Fruit fly (Drosophila melanogaster) whole organism, embryonic: ENCODE measurements around the gene Awh.

Experiments used
- Awh ChIP-seq: fragments of 200-800 bp; sonication (Bioruptor generic); IDR thresholded peaks from 2 replicates; pipeline ENCODE4, ENCODE4 v1.3.6; 2022; ENCODE audit warnings: missing biosample characterization, missing genetic modification characterization
- CG12219 ChIP-seq: fragments of 200-800 bp; sonication (Bioruptor generic); optimal IDR thresholded peaks from 3 replicates; lab custom pipeline; 2018; ENCODE audit warnings: missing biosample characterization, mild to moderate bottlenecking, missing genetic modification characterization
- CG12391 ChIP-seq: fragments of 200-800 bp; sonication (Bioruptor generic); optimal IDR thresholded peaks from 3 replicates; lab custom pipeline; 2018; ENCODE audit warnings: missing biosample characterization, mild to moderate bottlenecking, missing genetic modification characterization, moderate library complexity
- CG13287 ChIP-seq: fragments of 200-800 bp; sonication (Bioruptor generic); IDR thresholded peaks from 2 replicates; pipeline ENCODE4 v1.3.6; 2022; ENCODE audit warnings: missing biosample characterization, missing genetic modification characterization; ENCODE audit not compliant: partially characterized antibody
- CG14014 ChIP-seq: fragments of 200-800 bp; sonication (Bioruptor generic); IDR thresholded peaks from 2 replicates; pipeline ENCODE4 v1.3.6; 2022; ENCODE audit warnings: missing biosample characterization, missing genetic modification characterization
- CG14965 ChIP-seq: fragments of 200-800 bp; sonication (Bioruptor generic); optimal IDR thresholded peaks from 2 replicates; lab custom pipeline; 2016; ENCODE audit warnings: missing biosample characterization, missing genetic modification characterization, borderline replicate concordance
- CG15514 ChIP-seq: fragments of 200-800 bp; sonication (Bioruptor generic); optimal IDR thresholded peaks from 3 replicates; lab custom pipeline; 2017; ENCODE audit warnings: missing biosample characterization, missing genetic modification characterization, mild to moderate bottlenecking, moderate library complexity, missing genetic modification reagents
- CG15601 ChIP-seq: fragments of 200-800 bp; sonication (Bioruptor generic); optimal IDR thresholded peaks from 3 replicates; lab custom pipeline; 2019; ENCODE audit warnings: missing biosample characterization, mild to moderate bottlenecking, missing genetic modification characterization, moderate library complexity
- CG18262 ChIP-seq: fragments of 200-800 bp; optimal IDR thresholded peaks from 3 replicates; lab custom pipeline; 2019; ENCODE audit warnings: missing biosample characterization, mild to moderate bottlenecking, missing genetic modification characterization, moderate library complexity
- CG1832 ChIP-seq: fragments of 200-800 bp; sonication (Bioruptor generic); optimal IDR thresholded peaks from 2 replicates; lab custom pipeline; 2017; ENCODE audit warnings: missing biosample characterization, mild to moderate bottlenecking, missing genetic modification characterization, inconsistent platforms
- CG2116 ChIP-seq: fragments of 200-800 bp; sonication (Bioruptor generic); optimal IDR thresholded peaks from 3 replicates; lab custom pipeline; 2018; ENCODE audit warnings: missing biosample characterization, mild to moderate bottlenecking, missing genetic modification characterization
- CG30431 ChIP-seq: fragments of 200-800 bp; sonication (Bioruptor generic); optimal IDR thresholded peaks from 2 replicates; lab custom pipeline; 2017; ENCODE audit warnings: missing biosample characterization, missing genetic modification characterization
- CG3281 ChIP-seq: fragments of 200-800 bp; sonication (Bioruptor generic); optimal IDR thresholded peaks from 3 replicates; lab custom pipeline; 2017; ENCODE audit warnings: missing biosample characterization, mild to moderate bottlenecking, missing genetic modification characterization
- CG4360 ChIP-seq: fragments of 200-800 bp; sonication (Bioruptor generic); IDR thresholded peaks from 2 replicates; pipeline ENCODE4 v1.3.6; 2022; ENCODE audit warnings: missing biosample characterization, missing genetic modification characterization
- CG6272 ChIP-seq: fragments of 200-800 bp; sonication (Bioruptor generic); IDR thresholded peaks from 2 replicates; pipeline ENCODE4 v1.3.6; 2022; ENCODE audit warnings: missing biosample characterization, missing genetic modification characterization
- CG9437 ChIP-seq: fragments of 200-800 bp; sonication (Bioruptor generic); optimal IDR thresholded peaks from 2 replicates; lab custom pipeline; 2018; ENCODE audit warnings: missing biosample characterization, mild to moderate bottlenecking, missing genetic modification characterization
- CHES-1-like ChIP-seq: fragments of 200-800 bp; sonication (Bioruptor generic); optimal IDR thresholded peaks from 2 replicates; lab custom pipeline; 2016; ENCODE audit warnings: missing biosample characterization, missing genetic modification characterization
- Dbx ChIP-seq: fragments of 200-800 bp; sonication (Bioruptor generic); IDR thresholded peaks from 3 replicates; pipeline ENCODE4 v1.3.6; 2022; ENCODE audit warnings: missing biosample characterization, missing genetic modification characterization
- Doc3 ChIP-seq: fragments of 200-800 bp; sonication (Bioruptor generic); IDR thresholded peaks from 3 replicates; pipeline ENCODE4 v1.3.6; 2022; ENCODE audit warnings: missing biosample characterization, missing genetic modification characterization; ENCODE audit not compliant: partially characterized antibody
- ERR ChIP-seq: fragments of 200-800 bp; sonication (Bioruptor generic); optimal IDR thresholded peaks from 2 replicates; lab custom pipeline; 2016; ENCODE audit warnings: missing biosample characterization, missing genetic modification characterization
- HLH4C ChIP-seq: fragments of 200-800 bp; sonication (Bioruptor generic); IDR thresholded peaks from 3 replicates; pipeline ENCODE4 v1.3.6; 2022; ENCODE audit warnings: missing biosample characterization, missing genetic modification characterization; ENCODE audit not compliant: partially characterized antibody
- Hey ChIP-seq: fragments of 200-800 bp; sonication (Bioruptor generic); optimal IDR thresholded peaks from 3 replicates; lab custom pipeline; 2018; ENCODE audit warnings: missing biosample characterization, mild to moderate bottlenecking, missing genetic modification characterization
- Hsf ChIP-seq: fragments of 200-800 bp; sonication (Bioruptor generic); optimal IDR thresholded peaks from 3 replicates; lab custom pipeline; 2016; ENCODE audit warnings: missing biosample characterization, missing genetic modification characterization
- NFAT ChIP-seq: fragments of 200-800 bp; sonication (Bioruptor generic); IDR thresholded peaks from 2 replicates; pipeline ENCODE4 v1.3.6; 2022; ENCODE audit warnings: missing biosample characterization, missing genetic modification characterization
- NfI ChIP-seq: fragments of 200-800 bp; sonication (Bioruptor generic); optimal IDR thresholded peaks from 3 replicates; lab custom pipeline; 2018; ENCODE audit warnings: missing biosample characterization, mild to moderate bottlenecking, missing genetic modification characterization, moderate library complexity
- Pdp1 ChIP-seq, 2 experiments: fragments of 200-800 bp; sonication (Bioruptor generic); optimal IDR thresholded peaks; 3 replicates each; lab custom pipeline; 2016; ENCODE audit warnings: missing biosample characterization in 2 of 2, missing genetic modification characterization in 2 of 2, mild to moderate bottlenecking in 1 of 2, moderate library complexity in 1 of 2
- Stat92E ChIP-seq, 3 experiments: fragments of >200 bp in 2 of 3; fragments of 200-800 bp in 1 of 3; sonication (Bioruptor generic) in 1 of 3; optimal IDR thresholded peaks; 2 replicates each; lab custom pipeline; 2017 to 2019; ENCODE audit warnings: missing biosample characterization in 3 of 3, missing genetic modification characterization in 3 of 3, mild to moderate bottlenecking in 1 of 3, moderate library complexity in 1 of 3
- Xbp1 ChIP-seq: fragments of 200-800 bp; sonication (Bioruptor generic); optimal IDR thresholded peaks from 3 replicates; lab custom pipeline; 2016; ENCODE audit warnings: missing biosample characterization, mild to moderate bottlenecking, missing genetic modification characterization
- ap ChIP-seq: fragments of 200-800 bp; sonication (Bioruptor generic); IDR thresholded peaks from 2 replicates; pipeline ENCODE4 v1.3.6; 2022; ENCODE audit warnings: missing biosample characterization, missing genetic modification characterization
- cg ChIP-seq: fragments of 200-800 bp; sonication (Bioruptor generic); optimal IDR thresholded peaks from 3 replicates; lab custom pipeline; 2019; ENCODE audit warnings: missing biosample characterization, mild to moderate bottlenecking, missing genetic modification characterization, moderate library complexity
- chif ChIP-seq, 2 experiments: fragments of 200-800 bp; sonication (Bioruptor generic); optimal IDR thresholded peaks; 3 replicates each; lab custom pipeline; 2016; ENCODE audit warnings: missing biosample characterization in 2 of 2, missing genetic modification characterization in 2 of 2
- corto ChIP-seq: fragments of 200-800 bp; sonication (Bioruptor generic); optimal IDR thresholded peaks from 2 replicates; lab custom pipeline; 2016; ENCODE audit warnings: missing biosample characterization, mild to moderate bottlenecking, missing genetic modification characterization, moderate library complexity
- crp ChIP-seq, 2 experiments: fragments of 200-800 bp; sonication (Bioruptor generic); optimal IDR thresholded peaks; 2 replicates in 1 of 2; 3 replicates in 1 of 2; lab custom pipeline; 2017; ENCODE audit warnings: missing biosample characterization in 2 of 2, missing genetic modification characterization in 2 of 2, mild to moderate bottlenecking in 1 of 2, moderate library complexity in 1 of 2
- dpn ChIP-seq, 2 experiments: fragments of 200-800 bp; sonication (Bioruptor generic); optimal IDR thresholded peaks; 3 replicates each; lab custom pipeline; 2016; ENCODE audit warnings: missing biosample characterization in 2 of 2, missing genetic modification characterization in 2 of 2
- inv ChIP-seq: fragments of 200-800 bp; sonication (Bioruptor generic); IDR thresholded peaks from 2 replicates; pipeline ENCODE4 v1.3.6; 2022; ENCODE audit warnings: missing biosample characterization, missing genetic modification characterization; ENCODE audit not compliant: partially characterized antibody
- jigr1 ChIP-seq: fragments of 200-800 bp; sonication (Bioruptor generic); IDR thresholded peaks from 3 replicates; pipeline ENCODE4 v1.3.6; 2022; ENCODE audit warnings: missing biosample characterization, missing genetic modification characterization
- kni ChIP-seq: fragments of 200-800 bp; sonication (Bioruptor generic); optimal IDR thresholded peaks from 3 replicates; lab custom pipeline; 2017; ENCODE audit warnings: mild to moderate bottlenecking, missing biosample characterization, missing genetic modification reagents, missing genetic modification characterization
- lbe ChIP-seq: fragments of 200-800 bp; sonication (Bioruptor generic); optimal IDR thresholded peaks from 2 replicates; lab custom pipeline; 2016; ENCODE audit warnings: missing biosample characterization, mild to moderate bottlenecking, missing genetic modification characterization
- nerfin-2 ChIP-seq: fragments of 200-800 bp; sonication (Bioruptor generic); IDR thresholded peaks from 2 replicates; pipeline ENCODE4 v1.3.6; 2022; ENCODE audit warnings: missing biosample characterization, missing genetic modification characterization; ENCODE audit not compliant: partially characterized antibody
- nmo ChIP-seq: fragments of 200-800 bp; sonication (Bioruptor generic); optimal IDR thresholded peaks from 2 replicates; lab custom pipeline; 2018; ENCODE audit warnings: missing biosample characterization, mild to moderate bottlenecking, missing genetic modification characterization, moderate library complexity
- phol ChIP-seq: fragments of 200-800 bp; sonication (Bioruptor generic); optimal IDR thresholded peaks from 3 replicates; lab custom pipeline; 2018; ENCODE audit warnings: missing biosample characterization, mild to moderate bottlenecking, missing genetic modification characterization, moderate library complexity
- pzg ChIP-seq: fragments of 200-800 bp; sonication (Bioruptor generic); optimal IDR thresholded peaks from 3 replicates; lab custom pipeline; 2018; ENCODE audit warnings: missing biosample characterization, mild to moderate bottlenecking, missing genetic modification characterization, moderate library complexity
- unc-4 ChIP-seq: fragments of 200-800 bp; sonication (Bioruptor generic); IDR thresholded peaks from 2 replicates; pipeline ENCODE4 v1.3.6; 2022; ENCODE audit warnings: missing biosample characterization, missing genetic modification characterization; ENCODE audit not compliant: partially characterized antibody

Gene Awh

DNA sequence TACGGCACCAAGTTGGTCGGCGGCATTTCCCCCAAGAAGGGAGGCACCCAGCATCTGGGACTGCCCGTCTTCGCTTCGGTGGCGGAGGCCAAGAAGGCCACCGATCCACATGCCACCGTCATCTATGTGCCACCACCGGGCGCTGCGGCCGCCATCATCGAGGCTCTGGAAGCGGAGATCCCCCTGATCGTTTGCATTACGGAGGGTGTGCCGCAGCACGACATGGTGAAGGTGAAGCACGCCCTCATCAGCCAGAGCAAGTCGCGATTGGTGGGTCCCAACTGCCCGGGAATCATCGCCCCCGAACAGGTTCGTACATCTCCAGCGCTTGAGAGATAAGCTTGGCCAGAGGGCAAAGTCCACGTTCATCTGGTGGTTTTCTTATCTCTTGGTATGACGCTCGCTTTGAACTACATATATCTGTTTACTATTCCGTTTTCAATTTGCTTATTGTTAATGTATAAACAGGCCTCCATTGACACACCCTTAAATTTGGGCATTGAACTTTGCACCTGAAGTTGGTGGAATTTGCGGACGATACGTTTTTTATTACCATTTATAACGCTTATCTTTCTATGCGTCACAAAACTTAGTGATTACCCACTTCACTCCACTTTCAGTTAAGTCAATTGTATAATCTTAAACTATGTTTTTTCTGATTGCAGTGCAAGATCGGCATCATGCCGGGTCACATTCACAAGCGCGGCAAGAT, 29.1 kb upstream of the Awh start (continued):
- TF ChIP-seq Hey (tag; lab: Kevin White, UChicago) (peak; percentile 11), CG12219 (no peak)

dm6 chr3L:3818566-3819325, 27.3 kb upstream of the Awh start, which contains the start of gene enc:
enc (plus strand) TSS chr3L:3818679.
- TF ChIP-seq CG15514 (peak; percentile 52), inv (GFP tag; lab: Robert Waterston, UW) (peak; percentile 95), Xbp1 (GFP tag; lab: Kevin White, UChicago) (no peak), ERR (GFP tag; lab: Kevin White, UChicago) (peak; percentile 21), CG2116 (GFP tag; lab: Kevin White, UChicago) (peak; percentile 81), CG6272 (peak; percentile 57; the same call in 1 of the 2 replicates), unc-4 (GFP tag; lab: Robert Waterston, UW) (peak; percentile 95), chif (GFP tag; optimal IDR thresholded peaks at IDR 0.05; lab: Kevin White, UChicago) (peak in 1 of 2 experiments; percentile 16), corto (GFP tag; lab: Kevin White, UChicago) (peak; percentile 9), HLH4C (GFP tag; lab: Robert Waterston, UW) (peak; percentile 94), jigr1 (GFP tag; lab: Robert Waterston, UW) (peak; percentile 31; the same call in 1 of the 3 replicates), Dbx (GFP tag; lab: Robert Waterston, UW) (0 out of 3 replicates have a peak, but pooled peaks have one; percentile 30), Stat92E (GFP tag; optimal IDR thresholded peaks at IDR 0.05; lab: Kevin White, UChicago) (peak in 1 of 3 experiments; percentile 35), CG4360 (peak; percentile 77), dpn (GFP tag; optimal IDR thresholded peaks at IDR 0.05; lab: Kevin White, UChicago) (peak; percentile 25 to 29), CG12391 (tag; lab: Kevin White, UChicago) (peak; percentile 34), nerfin-2 (peak; percentile 93), kni (peak; percentile 47), Doc3 (GFP tag; lab: Robert Waterston, UW) (peak; percentile 90), CG14014 (GFP tag; lab: Robert Waterston, UW) (peak; percentile 18; the same call in 1 of the 2 replicates), phol (tag; lab: Kevin White, UChicago) (peak; percentile 28), CG1832 (no peak), CG18262 (tag; lab: Kevin White, UChicago) (no peak), nmo (GFP tag; lab: Kevin White, UChicago) (peak; percentile 44), CG3281 (GFP tag; lab: Kevin White, UChicago) (no peak), CG14965 (peak; percentile 4), NfI (peak; percentile 5), CG13287 (GFP tag; lab: Robert Waterston, UW) (peak; percentile 96), Awh (GFP tag; lab: Robert Waterston, UW) (no peak), crp (GFP tag; optimal IDR thresholded peaks at IDR 0.05; lab: Kevin White, UChicago) (peak in 1 of 2 experiments; percentile 24), ap (GFP tag; lab: Robert Waterston, UW) (no peak), Hsf (peak; percentile 8), Pdp1 (GFP tag; optimal IDR thresholded peaks at IDR 0.05; lab: Kevin White, UChicago) (peak in 1 of 2 experiments; percentile 40), CG9437 (GFP tag; lab: Kevin White, UChicago) (no peak), pzg (GFP tag; lab: Kevin White, UChicago) (peak; percentile 77), lbe (GFP tag; lab: Kevin White, UChicago) (peak; percentile 14), CG15601 (tag; lab: Kevin White, UChicago) (peak; percentile 12), CHES-1-like (peak; percentile 2), CG30431 (GFP tag; lab: Kevin White, UChicago) (no peak), NFAT (GFP tag; lab: Robert Waterston, UW) (no peak), cg (GFP tag; lab: Kevin White, UChicago) (peak; percentile 86)
